Fruit fly (Drosophila melanogaster) whole organism: ENCODE measurements around the gene CG10681.
A peak's percentile ranks its signal among the peaks of the same experiment; 100 is the strongest.

Source experiments
- CG8478 ChIP-seq: fragments of >200 bp; optimal IDR thresholded peaks from 2 replicates; lab custom pipeline; 2018; ENCODE audit warnings: inconsistent platforms
- Dll ChIP-seq: fragments of >200 bp; optimal IDR thresholded peaks from 2 replicates; lab custom pipeline; 2017
- EcR ChIP-seq, 2 experiments: fragments of >200 bp; optimal IDR thresholded peaks; 2 replicates each; lab custom pipeline; 2017; ENCODE audit warnings: missing biosample characterization in 2 of 2, missing genetic modification characterization in 2 of 2, missing genetic modification reagents in 2 of 2
- pan ChIP-seq: fragments of >200 bp; optimal IDR thresholded peaks from 2 replicates; lab custom pipeline; 2017
- psq ChIP-seq: fragments of >200 bp; optimal IDR thresholded peaks from 2 replicates; lab custom pipeline; 2017
- usp ChIP-seq: fragments of >200 bp; optimal IDR thresholded peaks from 2 replicates; lab custom pipeline; 2017; ENCODE audit warnings: missing biosample characterization, missing genetic modification characterization, mixed read lengths

Gene CG10681

dm6 chr3L:12501249-12501648, at the start of gene CG10681, which contains the start of gene CG10638:
CG10681 (plus strand) TSS chr3L:12501513.
CG10638 (minus strand) TSS chr3L:12501311.
- TF ChIP-seq psq (lab: Kevin White, UChicago) = no peak
- TF ChIP-seq Dll (lab: Kevin White, UChicago) = no peak
- no peak for TF ChIP-seq pan (lab: Kevin White, UChicago)
- TF ChIP-seq EcR (GFP tag; optimal IDR thresholded peaks at IDR 0.05; lab: Kevin White, UChicago) = no peak
- TF ChIP-seq CG8478 (lab: Kevin White, UChicago) = no peak
- TF ChIP-seq usp (GFP tag; lab: Kevin White, UChicago) = no peak

dm6 chr3L:12453529-12453928, 47.8 kb upstream of the CG10681 start:
- TF ChIP-seq usp (GFP tag; lab: Kevin White, UChicago) (no peak), EcR (GFP tag; optimal IDR thresholded peaks at IDR 0.05; lab: Kevin White, UChicago) (no peak), Dll (lab: Kevin White, UChicago) (no peak), psq (lab: Kevin White, UChicago) (no peak)

dm6 chr3L:12455034-12455433, 46.3 kb upstream of the CG10681 start:
- no peak for TF ChIP-seq usp (GFP tag; lab: Kevin White, UChicago)

- TF ChIP-seq usp (GFP tag; lab: Kevin White, UChicago) = no peak
- no peak for TF ChIP-seq EcR (GFP tag; optimal IDR thresholded peaks at IDR 0.05; lab: Kevin White, UChicago)
- no peak for TF ChIP-seq psq (lab: Kevin White, UChicago)
- TF ChIP-seq pan (lab: Kevin White, UChicago) = no peak
- no peak for TF ChIP-seq Dll (lab: Kevin White, UChicago)
- TF ChIP-seq CG8478 (lab: Kevin White, UChicago) = no peak
Measured at dm6 chr3L:12456916-12457662, 44.2 kb upstream of the CG10681 start.

dm6 chr3L:12461953-12462352, 39.4 kb upstream of the CG10681 start:
- TF ChIP-seq CG8478 (lab: Kevin White, UChicago) = no peak
- no peak for TF ChIP-seq EcR (GFP tag; optimal IDR thresholded peaks at IDR 0.05; lab: Kevin White, UChicago)
- TF ChIP-seq Dll (lab: Kevin White, UChicago) = no peak
- no peak for TF ChIP-seq psq (lab: Kevin White, UChicago)
- TF ChIP-seq pan (lab: Kevin White, UChicago) = no peak
- no peak for TF ChIP-seq usp (GFP tag; lab: Kevin White, UChicago)

dm6 chr3L:12463580-12463979, 37.7 kb upstream of the CG10681 start:
- TF ChIP-seq usp (GFP tag; lab: Kevin White, UChicago) = no peak
- TF ChIP-seq Dll (lab: Kevin White, UChicago) = no peak
- TF ChIP-seq pan (lab: Kevin White, UChicago) = no peak
- TF ChIP-seq psq (lab: Kevin White, UChicago) = no peak
- no peak for TF ChIP-seq CG8478 (lab: Kevin White, UChicago)

- TF ChIP-seq Dll (lab: Kevin White, UChicago) = no peak
- TF ChIP-seq pan (lab: Kevin White, UChicago) = no peak
- no peak for TF ChIP-seq usp (GFP tag; lab: Kevin White, UChicago)
- no peak for TF ChIP-seq EcR (GFP tag; optimal IDR thresholded peaks at IDR 0.05; lab: Kevin White, UChicago)
- TF ChIP-seq CG8478 (lab: Kevin White, UChicago) = no peak
- no peak for TF ChIP-seq psq (lab: Kevin White, UChicago)
Measured at dm6 chr3L:12465229-12465628, 36.1 kb upstream of the CG10681 start.

- TF ChIP-seq usp (GFP tag; lab: Kevin White, UChicago) (no peak), psq (lab: Kevin White, UChicago) (no peak), Dll (lab: Kevin White, UChicago) (peak; percentile 34), pan (lab: Kevin White, UChicago) (no peak), EcR (GFP tag; optimal IDR thresholded peaks at IDR 0.05; lab: Kevin White, UChicago) (no peak), CG8478 (lab: Kevin White, UChicago) (peak; percentile 94)
Measured at dm6 chr3L:12468016-12468415, 33.3 kb upstream of the CG10681 start, which contains the start of gene eyg. eyg (minus strand) TSS chr3L:12468021.

- TF ChIP-seq CG8478 (lab: Kevin White, UChicago) = no peak
Measured at dm6 chr3L:12469684-12470083, 31.6 kb upstream of the CG10681 start, which contains the start of gene CG32102. CG32102 (minus strand) TSS chr3L:12469784.

- no peak for TF ChIP-seq pan (lab: Kevin White, UChicago)
- TF ChIP-seq psq (lab: Kevin White, UChicago) = no peak
- no peak for TF ChIP-seq Dll (lab: Kevin White, UChicago)
- TF ChIP-seq EcR (GFP tag; optimal IDR thresholded peaks at IDR 0.05; lab: Kevin White, UChicago) = no peak
Measured at dm6 chr3L:12470509-12470908, 30.8 kb upstream of the CG10681 start.

- TF ChIP-seq psq (lab: Kevin White, UChicago) = peak; percentile 51
- no peak for TF ChIP-seq Dll (lab: Kevin White, UChicago)
Measured at dm6 chr3L:12471471-12471978, 29.8 kb upstream of the CG10681 start, which contains the start of gene CG10616. CG10616 (plus strand) TSS chr3L:12471728.

dm6 chr3L:12478229-12478628, 23.1 kb upstream of the CG10681 start:
- no peak for TF ChIP-seq usp (GFP tag; lab: Kevin White, UChicago)
- TF ChIP-seq CG8478 (lab: Kevin White, UChicago) = no peak
- no peak for TF ChIP-seq EcR (GFP tag; optimal IDR thresholded peaks at IDR 0.05; lab: Kevin White, UChicago)
